Worm (Caenorhabditis elegans) whole organism, young adult: ENCODE results near the gene sra-8.

ENCODE experiments used
- C06A6.2 ChIP-seq: fragments of 200-800 bp; sonication (Bioruptor generic); conservative IDR thresholded peaks from 2 replicates; pipeline ENCODE4 v1.3.6; 2022; ENCODE audit warnings: missing genetic modification characterization, missing compliant biosample characterization
- C17E4.6 ChIP-seq: fragments of 200-800 bp; sonication (Bioruptor generic); IDR thresholded peaks from 2 replicates; pipeline ENCODE4 v1.3.6; 2022; ENCODE audit warnings: missing genetic modification reagents, missing genetic modification characterization, missing compliant biosample characterization
- F22D6.2 ChIP-seq: sonication (generic microtip); optimal IDR thresholded peaks from 2 replicates; lab custom pipeline; 2016; ENCODE audit warnings: mild to moderate bottlenecking, missing genetic modification characterization, missing compliant biosample characterization
- F37B4.10 ChIP-seq: fragments of 200-800 bp; sonication (Bioruptor generic); IDR thresholded peaks from 2 replicates; pipeline ENCODE4 v1.3.6; 2022; ENCODE audit warnings: missing genetic modification characterization, missing compliant biosample characterization
- F55B11.4 ChIP-seq: sonication (generic microtip); optimal IDR thresholded peaks from 2 replicates; lab custom pipeline; 2016; ENCODE audit warnings: missing compliant biosample characterization, missing genetic modification characterization, borderline replicate concordance; ENCODE audit not compliant: insufficient read depth
- K11D2.4 ChIP-seq: fragments of 200-800 bp; sonication (Bioruptor generic); IDR thresholded peaks from 2 replicates; pipeline ENCODE4 v1.3.6; 2022; ENCODE audit warnings: missing genetic modification reagents, missing genetic modification characterization, missing compliant biosample characterization
- T07F8.4 ChIP-seq: sonication (generic microtip); optimal IDR thresholded peaks from 2 replicates; lab custom pipeline; 2016; ENCODE audit warnings: mild to moderate bottlenecking, missing genetic modification characterization, moderate library complexity, missing compliant biosample characterization
- Y53G8AR.9 ChIP-seq: fragments of 200-800 bp; sonication (Bioruptor generic); conservative IDR thresholded peaks from 2 replicates; pipeline ENCODE4 v1.3.6; 2022; ENCODE audit warnings: missing genetic modification reagents, missing genetic modification characterization, missing compliant biosample characterization
- Y56A3A.18 ChIP-seq: fragments of 200-800 bp; sonication (Bioruptor generic); IDR thresholded peaks from 2 replicates; pipeline ENCODE4 v1.3.6; 2022; ENCODE audit warnings: missing genetic modification reagents, missing genetic modification characterization, missing compliant biosample characterization
- Y67H2A.10 ChIP-seq: fragments of 200-800 bp; sonication (Bioruptor generic); conservative IDR thresholded peaks from 2 replicates; pipeline ENCODE4 v1.3.6; 2022; ENCODE audit warnings: missing genetic modification reagents, missing genetic modification characterization, missing compliant biosample characterization
- atf-7 ChIP-seq: sonication (generic microtip); optimal IDR thresholded peaks from 2 replicates; lab custom pipeline; 2017; ENCODE audit warnings: mild to moderate bottlenecking, missing genetic modification characterization, missing compliant biosample characterization
- attf-3 ChIP-seq: fragments of 200-800 bp; sonication (Bioruptor generic); conservative IDR thresholded peaks from 2 replicates; pipeline ENCODE4 v1.3.6; 2022; ENCODE audit warnings: missing genetic modification reagents, missing genetic modification characterization, missing compliant biosample characterization
- attf-6 ChIP-seq: fragments of 200-800 bp; sonication (Bioruptor generic); IDR thresholded peaks from 2 replicates; pipeline ENCODE4 v1.3.6; 2022; ENCODE audit warnings: missing genetic modification reagents, missing genetic modification characterization, missing compliant biosample characterization
- bed-2 ChIP-seq: fragments of 200-800 bp; sonication (Bioruptor generic); IDR thresholded peaks from 2 replicates; pipeline ENCODE4 v1.3.6; 2022; ENCODE audit warnings: missing genetic modification reagents, missing genetic modification characterization, missing compliant biosample characterization
- cebp-1 ChIP-seq, 2 experiments: fragments of 200-800 bp in 1 of 2; sonication (Bioruptor generic) in 1 of 2; sonication (generic microtip) in 1 of 2; IDR thresholded peaks in 1 of 2; optimal IDR thresholded peaks in 1 of 2; 2 replicates each; pipeline versions ENCODE4 v1.3.6 to Lab custom; 2017 to 2022; ENCODE audit warnings: missing compliant biosample characterization in 2 of 2, missing genetic modification characterization in 2 of 2, mild to moderate bottlenecking in 1 of 2, missing genetic modification reagents in 1 of 2, moderate library complexity in 1 of 2
- ceh-100 ChIP-seq: fragments of 200-800 bp; sonication (Bioruptor generic); IDR thresholded peaks from 2 replicates; pipeline ENCODE4 v1.3.6; 2022; ENCODE audit warnings: missing genetic modification reagents, missing genetic modification characterization, missing compliant biosample characterization
- dox-1 ChIP-seq: fragments of 200-800 bp; sonication (Bioruptor generic); IDR thresholded peaks from 2 replicates; pipeline ENCODE4 v1.3.6; 2022; ENCODE audit warnings: missing genetic modification reagents, missing genetic modification characterization, missing compliant biosample characterization
- egl-18 ChIP-seq: fragments of 200-800 bp; sonication (Bioruptor generic); IDR thresholded peaks from 2 replicates; pipeline ENCODE4 v1.3.6; 2022; ENCODE audit warnings: missing genetic modification reagents, missing genetic modification characterization, missing compliant biosample characterization
- fkh-3 ChIP-seq: sonication (generic microtip); optimal IDR thresholded peaks from 2 replicates; lab custom pipeline; 2016; ENCODE audit warnings: mild to moderate bottlenecking, missing genetic modification characterization, missing compliant biosample characterization
- hmg-1.2 ChIP-seq: fragments of 200-800 bp; sonication (Bioruptor generic); IDR thresholded peaks from 2 replicates; pipeline ENCODE4 v1.3.6; 2022; ENCODE audit warnings: missing genetic modification reagents, missing genetic modification characterization, missing compliant biosample characterization
- hmg-20 ChIP-seq: fragments of 200-800 bp; sonication (Bioruptor generic); IDR thresholded peaks from 2 replicates; pipeline ENCODE4 v1.3.6; 2022; ENCODE audit warnings: missing genetic modification reagents, missing genetic modification characterization, missing compliant biosample characterization
- hsf-1 ChIP-seq: fragments of 200-800 bp; sonication (Bioruptor generic); IDR thresholded peaks from 2 replicates; pipeline ENCODE4 v1.3.6; 2022; ENCODE audit warnings: missing genetic modification reagents, missing genetic modification characterization, missing compliant biosample characterization
- lag-1 ChIP-seq: fragments of 200-800 bp; sonication (Bioruptor generic); IDR thresholded peaks from 2 replicates; pipeline ENCODE4 v1.3.6; 2022; ENCODE audit warnings: missing genetic modification reagents, missing genetic modification characterization, missing compliant biosample characterization
- lin-26 ChIP-seq: fragments of 200-800 bp; sonication (Bioruptor generic); IDR thresholded peaks from 2 replicates; pipeline ENCODE4 v1.3.6; 2022; ENCODE audit warnings: missing genetic modification reagents, missing genetic modification characterization, missing compliant biosample characterization
- lin-35 ChIP-seq, 3 experiments: fragments of 150-350 bp in 2 of 3; sonication (generic microtip) in 1 of 3; optimal IDR thresholded peaks; 2 replicates each; lab custom pipeline; 2014 to 2018; ENCODE audit warnings: missing biosample characterization in 3 of 3, missing genetic modification characterization in 3 of 3, missing genetic modification reagents in 3 of 3
- lsl-1 ChIP-seq: fragments of 200-800 bp; sonication (Bioruptor generic); optimal IDR thresholded peaks from 2 replicates; lab custom pipeline; 2018; ENCODE audit warnings: mild to moderate bottlenecking, missing genetic modification characterization, moderate library complexity, missing compliant biosample characterization
- lsy-27 ChIP-seq: sonication (generic microtip); optimal IDR thresholded peaks from 2 replicates; lab custom pipeline; 2017; ENCODE audit warnings: missing genetic modification characterization, mild to moderate bottlenecking, missing compliant biosample characterization, antibody characterized with exemption, missing genotype, borderline replicate concordance; ENCODE audit not compliant: insufficient read depth
- mes-4 ChIP-seq: sonication (generic microtip); optimal IDR thresholded peaks from 2 replicates; lab custom pipeline; 2016; ENCODE audit warnings: missing genotype, missing genetic modification characterization, missing compliant biosample characterization
- mxl-1 ChIP-seq: sonication (generic microtip); optimal IDR thresholded peaks from 2 replicates; lab custom pipeline; 2016; ENCODE audit warnings: missing genetic modification characterization, missing compliant biosample characterization
- nfya-2 ChIP-seq: fragments of 200-800 bp; sonication (Bioruptor generic); IDR thresholded peaks from 2 replicates; pipeline ENCODE4 v1.3.6; 2022; ENCODE audit warnings: missing genetic modification reagents, missing genetic modification characterization, missing compliant biosample characterization
- nhr-120 ChIP-seq: fragments of 200-800 bp; sonication (Bioruptor generic); IDR thresholded peaks from 2 replicates; pipeline ENCODE4 v1.3.6; 2022; ENCODE audit warnings: missing genetic modification characterization, missing compliant biosample characterization
- nhr-179 ChIP-seq: sonication (generic microtip); optimal IDR thresholded peaks from 2 replicates; lab custom pipeline; 2016; ENCODE audit warnings: mild to moderate bottlenecking, missing genetic modification characterization, missing compliant biosample characterization
- nhr-80 ChIP-seq: sonication (generic microtip); optimal IDR thresholded peaks from 2 replicates; lab custom pipeline; 2016; ENCODE audit warnings: missing genetic modification characterization, missing compliant biosample characterization
- pha-4 ChIP-seq: fragments of 150-350 bp; sonication (generic microtip); optimal IDR thresholded peaks from 2 replicates; lab custom pipeline; 2014; ENCODE audit warnings: missing biosample characterization, missing genetic modification reagents, missing genetic modification characterization
- rec-8 ChIP-seq, 2 experiments: sonication (generic microtip); optimal IDR thresholded peaks; 2 replicates each; lab custom pipeline; 2016; ENCODE audit warnings: mild to moderate bottlenecking in 2 of 2, missing genetic modification characterization in 2 of 2, missing genetic modification reagents in 2 of 2, missing genotype in 2 of 2, missing biosample characterization in 1 of 2, missing compliant biosample characterization in 1 of 2, moderate library complexity in 1 of 2
- repo-1 ChIP-seq: sonication (generic microtip); optimal IDR thresholded peaks from 2 replicates; lab custom pipeline; 2017; ENCODE audit warnings: mild to moderate bottlenecking, missing genetic modification characterization, missing compliant biosample characterization
- sea-2 ChIP-seq: fragments of 200-800 bp; sonication (Bioruptor generic); IDR thresholded peaks from 2 replicates; pipeline ENCODE4 v1.3.6; 2022; ENCODE audit warnings: missing genetic modification characterization, missing compliant biosample characterization
- snpc-1.1 ChIP-seq: sonication (generic microtip); optimal IDR thresholded peaks from 2 replicates; lab custom pipeline; 2017; ENCODE audit warnings: missing genetic modification characterization, mild to moderate bottlenecking, missing compliant biosample characterization, antibody characterized with exemption, moderate library complexity, missing genotype, missing genetic modification reagents; ENCODE audit not compliant: insufficient read depth
- somi-1 ChIP-seq: fragments of 200-800 bp; sonication (Bioruptor generic); optimal IDR thresholded peaks from 2 replicates; lab custom pipeline; 2018; ENCODE audit warnings: mild to moderate bottlenecking, missing genetic modification characterization, missing compliant biosample characterization
- tbp1 ChIP-seq: fragments of 200-800 bp; sonication (Bioruptor generic); optimal IDR thresholded peaks from 2 replicates; lab custom pipeline; 2018; ENCODE audit warnings: mild to moderate bottlenecking, missing genetic modification characterization, missing compliant biosample characterization
- tbx-9 ChIP-seq: sonication (generic microtip); optimal IDR thresholded peaks from 2 replicates; lab custom pipeline; 2016; ENCODE audit warnings: borderline replicate concordance, missing genetic modification characterization, inconsistent platforms, missing compliant biosample characterization
- tlf-1 ChIP-seq: fragments of 200-800 bp; sonication (Bioruptor generic); optimal IDR thresholded peaks from 2 replicates; lab custom pipeline; 2018; ENCODE audit warnings: mild to moderate bottlenecking, missing genetic modification characterization, missing compliant biosample characterization
- ztf-25 ChIP-seq: fragments of 200-800 bp; sonication (Bioruptor generic); IDR thresholded peaks from 2 replicates; pipeline ENCODE4 v1.3.6; 2022; ENCODE audit warnings: missing genetic modification reagents, missing genetic modification characterization, missing compliant biosample characterization
- ztf-6 ChIP-seq: fragments of 200-800 bp; sonication (Bioruptor generic); IDR thresholded peaks from 2 replicates; pipeline ENCODE4 v1.3.6; 2022; ENCODE audit warnings: missing genetic modification reagents, missing genetic modification characterization, missing compliant biosample characterization

sra-8 gene

DNA sequence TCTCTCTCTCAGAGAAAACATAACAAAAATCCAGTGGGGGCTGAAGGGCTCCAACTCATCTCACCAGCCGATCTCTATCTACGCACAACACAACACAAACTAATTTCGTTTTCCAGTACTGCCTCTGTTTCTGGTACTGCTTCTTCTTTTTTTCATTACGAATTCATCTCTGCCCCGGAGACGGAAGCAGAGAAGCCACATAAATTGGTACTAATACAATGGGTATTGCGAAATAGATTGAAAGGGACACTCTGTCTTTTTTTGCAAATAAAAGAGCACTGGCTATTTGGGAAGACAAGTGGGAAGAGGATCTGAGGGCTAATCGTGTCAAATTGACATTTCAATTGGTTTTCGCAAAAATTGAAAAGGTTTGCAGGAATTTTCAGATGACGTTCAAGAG is 40.2 kb upstream of the sra-8 start:
- TF ChIP-seq somi-1 (GFP tag; lab: Kevin White, UChicago), result peak; percentile 18
- TF ChIP-seq dox-1, result 0 out of 2 replicates have a peak, but pooled peaks have one; percentile 26
- TF ChIP-seq nhr-179 (tag; lab: Kevin White, UChicago), result no peak
- TF ChIP-seq lin-26 (GFP tag; lab: Robert Waterston, UW), result no peak
- TF ChIP-seq cebp-1 (GFP tag; IDR thresholded peaks at IDR 0.05; lab: Robert Waterston, UW), result peak; percentile 69; the same call in 1 of the 2 replicates
- peak; percentile 95 for TF ChIP-seq cebp-1 (tag; optimal IDR thresholded peaks at IDR 0.05; lab: Kevin White, UChicago)
- TF ChIP-seq, all 124 proteins: peak for 3

ce11 chrII:9498589-9498988 is 38.9 kb upstream of the sra-8 start:
- TF ChIP-seq F22D6.2 (tag; lab: Kevin White, UChicago), result no peak
- no peak for TF ChIP-seq bed-2 (GFP tag; lab: Robert Waterston, UW)
- peak; percentile 1 for TF ChIP-seq tbp1
- no peak for TF ChIP-seq ztf-25 (GFP tag; lab: Robert Waterston, UW)
- TF ChIP-seq F55B11.4 (tag; lab: Kevin White, UChicago), result no peak
- no peak for TF ChIP-seq rec-8 (tag; optimal IDR thresholded peaks at IDR 0.05; lab: Kevin White, UChicago)
- TF ChIP-seq cebp-1 (GFP tag; IDR thresholded peaks at IDR 0.05; lab: Robert Waterston, UW), result no peak
- peak; percentile 11 for TF ChIP-seq cebp-1 (tag; optimal IDR thresholded peaks at IDR 0.05; lab: Kevin White, UChicago)
- peak; percentile 63 for TF ChIP-seq nhr-80 (tag; lab: Kevin White, UChicago)
- TF ChIP-seq atf-7 (tag; lab: Kevin White, UChicago), result peak; percentile 90
- TF ChIP-seq nfya-2, result no peak

DNA sequence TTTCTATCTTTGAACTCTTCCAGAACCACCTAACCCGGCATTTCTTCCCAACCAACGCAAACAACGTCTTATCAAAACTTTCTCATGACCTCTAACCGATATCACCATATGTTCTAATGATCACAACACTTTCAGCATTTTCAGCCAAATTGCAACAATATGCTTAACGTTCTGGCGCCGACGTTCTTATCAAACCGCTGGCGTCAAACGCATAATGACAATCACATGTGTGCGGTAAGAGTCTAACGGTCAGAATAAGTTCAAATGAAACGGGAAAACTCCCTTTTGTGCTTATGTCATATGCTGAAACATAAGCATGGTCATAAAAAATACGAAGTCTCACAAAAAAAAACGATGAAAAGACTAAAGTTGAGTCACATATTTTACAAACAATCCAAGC is 36.6 kb upstream of the sra-8 start:
- TF ChIP-seq mes-4 (tag; lab: Kevin White, UChicago), result no peak
- no peak for TF ChIP-seq lin-35 (GFP tag; optimal IDR thresholded peaks at IDR 0.05; lab: Kevin White, UChicago)
- no peak for TF ChIP-seq Y67H2A.10 (GFP tag; lab: Robert Waterston, UW)
- TF ChIP-seq ceh-100 (GFP tag; lab: Robert Waterston, UW), result no peak
- no peak for TF ChIP-seq hsf-1 (GFP tag; lab: Robert Waterston, UW)
- no peak for TF ChIP-seq hmg-1.2 (GFP tag; lab: Robert Waterston, UW)
- TF ChIP-seq lag-1 (GFP tag; lab: Robert Waterston, UW), result no peak
- TF ChIP-seq nfya-2, result no peak
- no peak for TF ChIP-seq Y53G8AR.9 (GFP tag; lab: Robert Waterston, UW)
- TF ChIP-seq hmg-20, result 0 out of 2 replicates have a peak, but pooled peaks have one; percentile 22
- no peak for TF ChIP-seq K11D2.4 (GFP tag; lab: Robert Waterston, UW)
- TF ChIP-seq F37B4.10 (GFP tag; lab: Robert Waterston, UW), result no peak
- no peak for TF ChIP-seq tlf-1 (GFP tag; lab: Kevin White, UChicago)
- TF ChIP-seq repo-1 (tag; lab: Kevin White, UChicago), result no peak
- no peak for TF ChIP-seq nhr-120
- no peak for TF ChIP-seq C06A6.2
- 0 out of 2 replicates have a peak, but pooled peaks have one; percentile 14 for TF ChIP-seq Y56A3A.18 (GFP tag; lab: Robert Waterston, UW)
- TF ChIP-seq lsy-27, result no peak
- no peak for TF ChIP-seq mxl-1 (tag; lab: Kevin White, UChicago)
- TF ChIP-seq egl-18 (GFP tag; lab: Robert Waterston, UW), result no peak
- peak; percentile 78 for TF ChIP-seq pha-4 (tag; lab: Kevin White, UChicago)
- TF ChIP-seq lsl-1 (GFP tag; lab: Kevin White, UChicago), result no peak
- no peak for TF ChIP-seq tbx-9 (tag; lab: Kevin White, UChicago)
- no peak for TF ChIP-seq snpc-1.1
- TF ChIP-seq atf-7 (tag; lab: Kevin White, UChicago), result peak; percentile 84
- no peak for TF ChIP-seq cebp-1 (GFP tag; IDR thresholded peaks at IDR 0.05; lab: Robert Waterston, UW)
- TF ChIP-seq cebp-1 (tag; optimal IDR thresholded peaks at IDR 0.05; lab: Kevin White, UChicago), result peak; percentile 69
- no peak for TF ChIP-seq attf-6 (GFP tag; lab: Robert Waterston, UW)
- TF ChIP-seq fkh-3 (tag; lab: Kevin White, UChicago), result no peak
- no peak for TF ChIP-seq C17E4.6 (GFP tag; lab: Robert Waterston, UW)
- no peak for TF ChIP-seq attf-3 (GFP tag; lab: Robert Waterston, UW)
- no peak for TF ChIP-seq T07F8.4
- no peak for TF ChIP-seq sea-2 (GFP tag; lab: Robert Waterston, UW)
- TF ChIP-seq ztf-6, result no peak
